Worm (Caenorhabditis elegans) whole organism, late embryonic: ENCODE measurements around the gene B0222.11.

Experiments
- Y22D7AL.16 ChIP-seq: sonication (generic microtip); optimal IDR thresholded peaks from 2 replicates; lab custom pipeline; 2016; ENCODE audit warnings: missing genetic modification characterization, missing compliant biosample characterization
- ahr-1 ChIP-seq: sonication (generic microtip); optimal IDR thresholded peaks from 2 replicates; lab custom pipeline; 2016; ENCODE audit warnings: missing genetic modification characterization, missing compliant biosample characterization
- ceh-6 ChIP-seq: fragments of 200-800 bp; sonication (Bioruptor generic); optimal IDR thresholded peaks from 2 replicates; lab custom pipeline; 2018; ENCODE audit warnings: mild to moderate bottlenecking, missing genetic modification characterization, missing compliant biosample characterization
- elt-2 ChIP-seq: sonication (generic microtip); optimal IDR thresholded peaks from 2 replicates; lab custom pipeline; 2016; ENCODE audit warnings: missing genetic modification reagents, missing genetic modification characterization, missing compliant biosample characterization
- hlh-8 ChIP-seq: sonication (generic microtip); optimal IDR thresholded peaks from 2 replicates; lab custom pipeline; 2016; ENCODE audit warnings: missing genotype, missing genetic modification characterization, missing compliant biosample characterization
- sdc-2 ChIP-seq: sonication (generic microtip); optimal IDR thresholded peaks from 2 replicates; lab custom pipeline; 2016; ENCODE audit warnings: missing genotype, missing genetic modification characterization, missing compliant biosample characterization
- ttx-3 ChIP-seq: sonication (generic microtip); optimal IDR thresholded peaks from 2 replicates; lab custom pipeline; 2016; ENCODE audit warnings: missing genetic modification reagents, missing genetic modification characterization, missing compliant biosample characterization

ce11 chrV:9162955-9163468 lies 5.0 kb downstream of the B0222.11 start, which contains the start of gene col-145:
- no peak for TF ChIP-seq ahr-1
- no peak for TF ChIP-seq ttx-3 (tag; lab: Kevin White, UChicago)
- TF ChIP-seq ceh-6 (GFP tag; lab: Kevin White, UChicago) = no peak
- no peak for TF ChIP-seq sdc-2 (tag; lab: Kevin White, UChicago)
- no peak for TF ChIP-seq Y22D7AL.16 (tag; lab: Kevin White, UChicago)
- no peak for TF ChIP-seq hlh-8
- no peak for TF ChIP-seq elt-2 (tag; lab: Kevin White, UChicago)
